In genomic region chr3L:698748-699367, dm6 we compare ENCODE assay signal across 3 fruit fly cellular contexts.
TF ChIP-seq lines count a peak whose summit lies in the region.

Gene CG13894 (minus strand): TSS chr3L:699144.

- TF ChIP-seq CTCF in whole organism, embryonic (GFP tag; optimal IDR thresholded peaks at IDR 0.05; lab: Kevin White, UChicago) = no peak

TF ChIP-seq in whole organism, adult, 20 proteins besides CTCF, POLR2A, EP300 and RAD21:
- TF ChIP-seq Mnt (GFP tag; optimal IDR thresholded peaks at IDR 0.05; lab: Kevin White, UChicago) = no peak
- no peak for TF ChIP-seq Hr96 (GFP tag; optimal IDR thresholded peaks at IDR 0.05; lab: Kevin White, UChicago)
- TF ChIP-seq CG7101 (tag; optimal IDR thresholded peaks at IDR 0.05; lab: Kevin White, UChicago) = no peak
- no peak for TF ChIP-seq bab1 (GFP tag; optimal IDR thresholded peaks at IDR 0.05; lab: Kevin White, UChicago)
- TF ChIP-seq kay (GFP tag; lab: Kevin White, UChicago; ENCODE audit: borderline replicate concordance) = peak; percentile 39

TF ChIP-seq in whole organism, embryonic, 481 proteins besides CTCF, POLR2A, EP300 and RAD21 (continues in another document):
- peak; percentile 71; the same call in 2 of the 3 replicates for TF ChIP-seq ci (GFP tag; IDR thresholded peaks at IDR 0.05; lab: Robert Waterston, UW)
- TF ChIP-seq kni (GFP tag; optimal IDR thresholded peaks at IDR 0.05; lab: Kevin White, UChicago) = no peak
- no peak for TF ChIP-seq CG8924 (tag; optimal IDR thresholded peaks at IDR 0.05; lab: Kevin White, UChicago)
- no peak for TF ChIP-seq p53 (GFP tag; optimal IDR thresholded peaks at IDR 0.05; lab: Kevin White, UChicago)
- no peak for TF ChIP-seq Trl (optimal IDR thresholded peaks at IDR 0.05; lab: Kevin White, UChicago)
- TF ChIP-seq Trl (GFP tag; optimal IDR thresholded peaks at IDR 0.05; lab: Kevin White, UChicago) = no peak
- TF ChIP-seq CG18764 (GFP tag; optimal IDR thresholded peaks at IDR 0.05; lab: Kevin White, UChicago) = no peak
- TF ChIP-seq gro (GFP tag; optimal IDR thresholded peaks at IDR 0.05; lab: Kevin White, UChicago) = peak; percentile 23
- TF ChIP-seq gem (tag; optimal IDR thresholded peaks at IDR 0.05; lab: Kevin White, UChicago) = no peak
- TF ChIP-seq Jarid2 (GFP tag; optimal IDR thresholded peaks at IDR 0.05; lab: Kevin White, UChicago) = peak; percentile 63
- no peak for TF ChIP-seq cwo (GFP tag; optimal IDR thresholded peaks at IDR 0.05; lab: Kevin White, UChicago)
- no peak for TF ChIP-seq crc (GFP tag; optimal IDR thresholded peaks at IDR 0.05; lab: Kevin White, UChicago)
- TF ChIP-seq Drgx (GFP tag; IDR thresholded peaks at IDR 0.05; lab: Robert Waterston, UW) = peak; percentile 31; the same call in 1 of the 2 replicates
- TF ChIP-seq CG12769 (tag; optimal IDR thresholded peaks at IDR 0.05; lab: Kevin White, UChicago) = peak; percentile 94
- peak; percentile 68; the same call in 1 of the 3 replicates for TF ChIP-seq z (GFP tag; IDR thresholded peaks at IDR 0.05; lab: Robert Waterston, UW)
- TF ChIP-seq CG6791 (GFP tag; IDR thresholded peaks at IDR 0.05; lab: Robert Waterston, UW; ENCODE audit: partially characterized antibody) = peak; percentile 88
- TF ChIP-seq TFAM (GFP tag; optimal IDR thresholded peaks at IDR 0.05; lab: Kevin White, UChicago) = no peak
- TF ChIP-seq lola (GFP tag; optimal IDR thresholded peaks at IDR 0.05; lab: Kevin White, UChicago) = no peak
- peak; percentile 54; the same call in 2 of the 3 replicates for TF ChIP-seq CG6175 (GFP tag; IDR thresholded peaks at IDR 0.05; lab: Robert Waterston, UW)
- TF ChIP-seq CG7372 (GFP tag; IDR thresholded peaks at IDR 0.05; lab: Robert Waterston, UW) = peak; percentile 78
- TF ChIP-seq slbo (GFP tag; IDR thresholded peaks at IDR 0.05; lab: Robert Waterston, UW) = no peak
- peak; percentile 12 for TF ChIP-seq CG3838 (GFP tag; optimal IDR thresholded peaks at IDR 0.05; lab: Kevin White, UChicago)
- no peak for TF ChIP-seq sim (GFP tag; IDR thresholded peaks at IDR 0.05; lab: Robert Waterston, UW)
- peak; percentile 47 for TF ChIP-seq ash1 (GFP tag; optimal IDR thresholded peaks at IDR 0.05; lab: Kevin White, UChicago)
- TF ChIP-seq CG2889 (GFP tag; IDR thresholded peaks at IDR 0.05; lab: Robert Waterston, UW) = no peak
- no peak for TF ChIP-seq Usf (GFP tag; optimal IDR thresholded peaks at IDR 0.05; lab: Kevin White, UChicago)
- TF ChIP-seq D19A (tag; optimal IDR thresholded peaks at IDR 0.05; lab: Kevin White, UChicago) = no peak
- TF ChIP-seq slp2 (GFP tag; optimal IDR thresholded peaks at IDR 0.05; lab: Kevin White, UChicago) = peak; percentile 25
- 0 out of 2 replicates have a peak, but pooled peaks have one; percentile 7 for TF ChIP-seq CG8765 (GFP tag; IDR thresholded peaks at IDR 0.05; lab: Robert Waterston, UW)
- no peak for TF ChIP-seq CG8359 (GFP tag; optimal IDR thresholded peaks at IDR 0.05; lab: Kevin White, UChicago; ENCODE audit: borderline replicate concordance)
- TF ChIP-seq CG2199 (GFP tag; IDR thresholded peaks at IDR 0.05; lab: Robert Waterston, UW) = peak; percentile 92
- TF ChIP-seq CG15514 (GFP tag; optimal IDR thresholded peaks at IDR 0.05; lab: Kevin White, UChicago) = peak; percentile 56
- no peak for TF ChIP-seq YL-1 (GFP tag; optimal IDR thresholded peaks at IDR 0.05; lab: Kevin White, UChicago)
- TF ChIP-seq Lim3 (GFP tag; IDR thresholded peaks at IDR 0.05; lab: Robert Waterston, UW) = no peak
- peak; percentile 82; the same call in 2 of the 4 replicates for TF ChIP-seq chinmo (GFP tag; IDR thresholded peaks at IDR 0.05; lab: Robert Waterston, UW; ENCODE audit: partially characterized antibody)
- TF ChIP-seq dmrt99B (tag; optimal IDR thresholded peaks at IDR 0.05; lab: Kevin White, UChicago) = no peak
- TF ChIP-seq CoRest (tag; optimal IDR thresholded peaks at IDR 0.05; lab: Kevin White, UChicago) = no peak
- TF ChIP-seq CG15601 (tag; optimal IDR thresholded peaks at IDR 0.05; lab: Kevin White, UChicago) = no peak
- no peak for TF ChIP-seq CG11093 (GFP tag; IDR thresholded peaks at IDR 0.05; lab: Robert Waterston, UW)
- no peak for TF ChIP-seq rib (GFP tag; IDR thresholded peaks at IDR 0.05; lab: Robert Waterston, UW)
- TF ChIP-seq sisA (GFP tag; IDR thresholded peaks at IDR 0.05; lab: Robert Waterston, UW) = no peak
- TF ChIP-seq prd (optimal IDR thresholded peaks at IDR 0.05; lab: Kevin White, UChicago) = no peak
- no peak for TF ChIP-seq prd (GFP tag; IDR thresholded peaks at IDR 0.05; lab: Robert Waterston, UW)
- TF ChIP-seq NK7.1 (GFP tag; optimal IDR thresholded peaks at IDR 0.05; lab: Kevin White, UChicago) = no peak

TF ChIP-seq in whole organism, prepupa, 60 proteins besides CTCF, POLR2A, EP300 and RAD21:
- TF ChIP-seq CG6792 (GFP tag; optimal IDR thresholded peaks at IDR 0.05; lab: Kevin White, UChicago) (peak; percentile 16), Eip78C (GFP tag; lab: Kevin White, UChicago) (peak; percentile 40), CG4318 (GFP tag; optimal IDR thresholded peaks at IDR 0.05; lab: Kevin White, UChicago) (no peak), fkh (GFP tag; optimal IDR thresholded peaks at IDR 0.05; lab: Kevin White, UChicago) (peak; percentile 47), fd59A (GFP tag; optimal IDR thresholded peaks at IDR 0.05; lab: Kevin White, UChicago) (no peak)
